Worm (Caenorhabditis elegans) whole organism, L3 larva: ENCODE measurements around the gene dpy-6.

Source experiments
- ZK546.5 ChIP-seq: sonication (generic microtip); optimal IDR thresholded peaks from 2 replicates; lab custom pipeline; 2017; ENCODE audit warnings: missing biosample characterization, missing genetic modification characterization
- ama-1 ChIP-seq: fragments of 150-350 bp; optimal IDR thresholded peaks from 2 replicates; lab custom pipeline; 2018
- ceh-28 ChIP-seq: fragments of 150-350 bp; optimal IDR thresholded peaks from 2 replicates; lab custom pipeline; 2014; ENCODE audit warnings: missing biosample characterization, missing genetic modification reagents, missing genetic modification characterization
- elt-2 ChIP-seq: sonication (generic microtip); optimal IDR thresholded peaks from 2 replicates; lab custom pipeline; 2016; ENCODE audit warnings: missing genetic modification reagents, mild to moderate bottlenecking, missing genetic modification characterization, missing compliant biosample characterization
- fkh-2 ChIP-seq: fragments of 150-350 bp; optimal IDR thresholded peaks from 2 replicates; lab custom pipeline; 2014; ENCODE audit warnings: missing biosample characterization, missing genetic modification reagents, missing genetic modification characterization
- nhr-11 ChIP-seq: fragments of 150-350 bp; optimal IDR thresholded peaks from 2 replicates; lab custom pipeline; 2014; ENCODE audit warnings: missing biosample characterization, missing genetic modification characterization
- nhr-237 ChIP-seq: fragments of 150-350 bp; optimal IDR thresholded peaks from 2 replicates; lab custom pipeline; 2014; ENCODE audit warnings: missing biosample characterization, missing genetic modification characterization
- nhr-25 ChIP-seq: sonication (generic microtip); optimal IDR thresholded peaks from 2 replicates; lab custom pipeline; 2017; ENCODE audit warnings: missing biosample characterization, missing genetic modification characterization
- nhr-76 ChIP-seq: fragments of 150-350 bp; sonication (generic microtip); optimal IDR thresholded peaks from 5 replicates; lab custom pipeline; 2014; ENCODE audit warnings: missing biosample characterization, missing genetic modification characterization
- skn-1 ChIP-seq: fragments of 150-350 bp; optimal IDR thresholded peaks from 2 replicates; lab custom pipeline; 2014; ENCODE audit warnings: missing biosample characterization, missing genetic modification characterization
- snpc-4 ChIP-seq: fragments of 150-350 bp; optimal IDR thresholded peaks from 2 replicates; lab custom pipeline; 2014; ENCODE audit warnings: missing biosample characterization, missing genetic modification characterization
- unc-39 ChIP-seq: sonication (generic microtip); optimal IDR thresholded peaks from 4 replicates; lab custom pipeline; 2017; ENCODE audit warnings: missing biosample characterization, missing genetic modification characterization
- unc-62 ChIP-seq: fragments of 150-350 bp; sonication (generic microtip); optimal IDR thresholded peaks from 4 replicates; lab custom pipeline; 2014; ENCODE audit warnings: missing biosample characterization, missing genetic modification reagents, missing genetic modification characterization
- ztf-11 ChIP-seq: fragments of 150-350 bp; optimal IDR thresholded peaks from 2 replicates; lab custom pipeline; 2014; ENCODE audit warnings: missing biosample characterization, missing genetic modification characterization

ce11 chrX:8418382-8418781 lies 37.1 kb downstream of the dpy-6 start, which contains the start of gene spp-13:
- TF ChIP-seq fkh-2 (no peak), snpc-4 (tag; lab: Kevin White, UChicago) (no peak), unc-39 (tag; lab: Kevin White, UChicago) (no peak), nhr-25 (tag; lab: Kevin White, UChicago) (no peak), nhr-11 (no peak), ama-1 (no peak), ceh-28 (tag; lab: Kevin White, UChicago) (no peak), skn-1 (tag; lab: Kevin White, UChicago) (no peak), nhr-76 (tag; lab: Kevin White, UChicago) (no peak), ztf-11 (no peak), ZK546.5 (tag; lab: Kevin White, UChicago) (no peak), elt-2 (tag; lab: Kevin White, UChicago) (no peak), unc-62 (GFP tag; lab: Kevin White, UChicago) (no peak), nhr-237 (no peak)
